Worm (Caenorhabditis elegans) whole organism, L2 larva: ENCODE results near the gene egl-38.

Experiments used
- nhr-77 ChIP-seq: fragments of 150-350 bp; optimal IDR thresholded peaks from 2 replicates; lab custom pipeline; 2014; ENCODE audit warnings: missing biosample characterization, missing genetic modification characterization
- unc-62 ChIP-seq: fragments of 150-350 bp; optimal IDR thresholded peaks from 2 replicates; lab custom pipeline; 2014; ENCODE audit warnings: missing biosample characterization, missing genetic modification reagents, missing genetic modification characterization

DNA sequence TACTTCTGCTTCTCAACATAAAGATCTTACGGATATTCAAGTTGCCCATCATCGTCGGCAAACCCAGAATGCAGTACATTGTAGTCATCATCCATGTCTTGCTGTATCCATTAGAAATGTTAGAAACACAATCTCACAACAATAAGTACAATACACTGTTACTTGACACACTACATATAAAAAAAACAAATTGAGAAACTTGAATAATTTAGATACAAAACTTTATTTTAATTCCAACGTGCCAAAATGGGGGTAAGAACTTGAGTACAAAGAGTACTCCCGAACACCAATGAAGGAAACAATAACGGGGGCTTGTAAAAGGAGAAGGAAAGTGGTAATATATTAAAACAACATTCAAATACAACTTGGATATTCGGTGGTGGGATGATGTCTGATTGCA, 16.2 kb upstream of the egl-38 start, which contains the start of gene ctf-18:
- TF ChIP-seq unc-62 (no peak), nhr-77 (tag; lab: Kevin White, UChicago) (no peak)
